Fruit fly (Drosophila melanogaster): ENCODE data around the gene Ddc.
A peak's percentile ranks its signal among the peaks of the same experiment; 100 is the strongest.

Gene Ddc

DNA sequence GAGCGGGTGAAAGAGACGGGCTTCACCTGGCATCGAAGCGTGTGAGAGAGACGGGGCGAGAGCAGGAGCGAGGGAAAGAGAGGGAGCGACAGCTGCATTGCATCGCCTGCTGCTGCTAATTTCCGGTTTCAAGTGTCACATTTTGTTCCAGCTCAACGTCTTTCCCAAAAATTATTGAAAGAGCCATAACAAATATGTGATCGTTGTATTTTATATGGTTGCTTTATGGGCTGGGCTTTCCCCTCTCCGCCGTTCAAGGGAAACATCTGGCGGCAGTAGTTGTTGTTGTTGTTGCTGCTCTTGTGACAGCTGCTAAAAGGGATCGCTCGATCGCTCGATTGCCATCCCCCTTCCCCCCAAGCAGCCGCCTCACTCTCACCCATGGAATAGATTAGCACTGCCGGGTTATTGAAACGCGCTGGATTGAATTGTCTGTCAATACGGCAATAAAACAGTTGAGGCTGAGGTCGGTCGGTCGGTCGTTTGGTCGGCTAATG is 34.8 kb upstream of the Ddc start:
- TF ChIP-seq psq (GFP tag; optimal IDR thresholded peaks at IDR 0.05) (peak; percentile 26), woc (GFP tag; optimal IDR thresholded peaks at IDR 0.05) (peak; percentile 40), br (GFP tag; optimal IDR thresholded peaks at IDR 0.05) (no peak), Hr83 (GFP tag; optimal IDR thresholded peaks at IDR 0.05; ENCODE audit: poor library complexity, severe bottlenecking) (peak; percentile 50), dmrt93B (GFP tag; optimal IDR thresholded peaks at IDR 0.05) (no peak), dl (GFP tag; optimal IDR thresholded peaks at IDR 0.05; ENCODE audit: insufficient read depth in 1 of 2, partially characterized antibody in 2 of 2) (peak in 1 of 2 experiments; percentile 12), h (GFP tag; optimal IDR thresholded peaks at IDR 0.05) (peak; percentile 43), Rel (GFP tag; optimal IDR thresholded peaks at IDR 0.05) (no peak), Rel (tag; optimal IDR thresholded peaks at IDR 0.05) (peak; percentile 66), rgr (GFP tag; optimal IDR thresholded peaks at IDR 0.05) (no peak), jim (GFP tag; optimal IDR thresholded peaks at IDR 0.05) (peak; percentile 6)

DNA sequence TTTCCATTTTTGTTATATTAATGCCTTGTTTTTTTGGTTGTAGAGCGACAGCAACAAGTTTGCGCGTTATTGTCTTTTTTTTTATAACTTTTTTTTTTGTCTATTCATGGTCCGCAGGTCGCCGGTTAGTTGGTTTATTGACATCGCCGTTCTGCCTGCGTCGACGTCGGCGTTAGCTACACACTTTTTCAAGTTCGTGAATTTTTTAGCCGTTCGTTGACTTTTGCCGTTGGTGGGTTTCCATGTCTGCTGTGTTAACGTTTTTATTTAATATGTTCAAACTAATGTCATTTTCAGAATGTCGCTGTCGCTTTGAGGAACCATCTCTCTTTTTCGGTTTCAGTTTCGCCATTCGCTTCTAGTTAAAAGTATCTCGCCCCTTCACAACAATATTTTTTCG is 26.5 kb upstream of the Ddc start:
- TF ChIP-seq Sp1 (GFP tag; optimal IDR thresholded peaks at IDR 0.05) (no peak), sv (GFP tag; optimal IDR thresholded peaks at IDR 0.05) (no peak), Jra (GFP tag; optimal IDR thresholded peaks at IDR 0.05) (no peak), Hr83 (GFP tag; optimal IDR thresholded peaks at IDR 0.05; ENCODE audit: poor library complexity, severe bottlenecking) (no peak), Hnf4 (GFP tag; optimal IDR thresholded peaks at IDR 0.05) (no peak), N (GFP tag; optimal IDR thresholded peaks at IDR 0.05) (no peak), br (GFP tag; optimal IDR thresholded peaks at IDR 0.05) (no peak)

DNA sequence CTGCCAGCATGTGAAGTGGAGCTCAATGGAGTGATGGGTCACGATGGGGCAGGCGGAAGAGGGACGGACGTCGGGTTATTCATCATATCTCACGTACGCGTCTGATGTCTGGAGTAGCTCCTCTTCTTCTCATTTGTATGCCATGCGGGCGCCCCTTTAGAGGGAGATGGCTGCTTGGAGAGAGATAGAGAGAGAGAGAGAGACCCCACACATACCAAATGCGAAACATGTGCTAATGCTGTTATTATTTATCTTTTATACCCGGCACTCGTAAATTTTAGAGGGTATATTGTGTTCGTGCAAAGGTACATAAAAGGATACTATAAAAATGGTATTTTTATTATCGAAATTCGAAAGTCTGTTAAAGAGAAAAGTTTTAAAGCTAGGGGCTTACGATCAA is 25.9 kb upstream of the Ddc start:
- TF ChIP-seq Mio (GFP tag; optimal IDR thresholded peaks at IDR 0.05) (no peak), brk (GFP tag; optimal IDR thresholded peaks at IDR 0.05) (no peak), tai (GFP tag; optimal IDR thresholded peaks at IDR 0.05) (no peak), dsf (GFP tag; optimal IDR thresholded peaks at IDR 0.05; ENCODE audit: borderline replicate concordance) (no peak), lola (GFP tag; optimal IDR thresholded peaks at IDR 0.05) (no peak), psq (GFP tag; optimal IDR thresholded peaks at IDR 0.05) (peak; percentile 13), CG9705 (GFP tag; optimal IDR thresholded peaks at IDR 0.05) (no peak), woc (GFP tag; optimal IDR thresholded peaks at IDR 0.05) (peak; percentile 33), jim (GFP tag; optimal IDR thresholded peaks at IDR 0.05) (no peak), Hnf4 (GFP tag; optimal IDR thresholded peaks at IDR 0.05) (no peak), Dif (GFP tag; optimal IDR thresholded peaks at IDR 0.05; ENCODE audit: partially characterized antibody) (no peak), Dfd (GFP tag; optimal IDR thresholded peaks at IDR 0.05) (no peak), CrebA (GFP tag; optimal IDR thresholded peaks at IDR 0.05; ENCODE audit: borderline replicate concordance) (no peak), sv (GFP tag; optimal IDR thresholded peaks at IDR 0.05) (no peak), sage (GFP tag; optimal IDR thresholded peaks at IDR 0.05) (no peak), dmrt93B (GFP tag; optimal IDR thresholded peaks at IDR 0.05) (no peak), rgr (GFP tag; optimal IDR thresholded peaks at IDR 0.05) (no peak), Rel (GFP tag; optimal IDR thresholded peaks at IDR 0.05) (no peak), Rel (tag; optimal IDR thresholded peaks at IDR 0.05) (no peak), fru (GFP tag; optimal IDR thresholded peaks at IDR 0.05) (peak; percentile 21), usp (GFP tag; optimal IDR thresholded peaks at IDR 0.05) (no peak), Abd-B (GFP tag; optimal IDR thresholded peaks at IDR 0.05) (no peak), N (GFP tag; optimal IDR thresholded peaks at IDR 0.05) (no peak), Vsx2 (GFP tag; optimal IDR thresholded peaks at IDR 0.05; ENCODE audit: partially characterized antibody) (no peak), CG32264 (GFP tag; optimal IDR thresholded peaks at IDR 0.05) (no peak), Sp1 (GFP tag; optimal IDR thresholded peaks at IDR 0.05) (no peak), Myc (optimal IDR thresholded peaks at IDR 0.05) (no peak), br (GFP tag; optimal IDR thresholded peaks at IDR 0.05) (no peak), GATAd (GFP tag; optimal IDR thresholded peaks at IDR 0.05) (no peak), HLH106 (tag; optimal IDR thresholded peaks at IDR 0.05) (no peak), Hr78 (GFP tag; optimal IDR thresholded peaks at IDR 0.05) (no peak), ey (GFP tag; optimal IDR thresholded peaks at IDR 0.05) (no peak), pan (optimal IDR thresholded peaks at IDR 0.05) (no peak), h (GFP tag; optimal IDR thresholded peaks at IDR 0.05) (peak; percentile 22), Jra (GFP tag; optimal IDR thresholded peaks at IDR 0.05) (no peak)

Data from whole organism, wandering third instar larva.